Worm (Caenorhabditis elegans): Measurements from ENCODE around the gene E02A10.3.

Gene E02A10.3

DNA sequence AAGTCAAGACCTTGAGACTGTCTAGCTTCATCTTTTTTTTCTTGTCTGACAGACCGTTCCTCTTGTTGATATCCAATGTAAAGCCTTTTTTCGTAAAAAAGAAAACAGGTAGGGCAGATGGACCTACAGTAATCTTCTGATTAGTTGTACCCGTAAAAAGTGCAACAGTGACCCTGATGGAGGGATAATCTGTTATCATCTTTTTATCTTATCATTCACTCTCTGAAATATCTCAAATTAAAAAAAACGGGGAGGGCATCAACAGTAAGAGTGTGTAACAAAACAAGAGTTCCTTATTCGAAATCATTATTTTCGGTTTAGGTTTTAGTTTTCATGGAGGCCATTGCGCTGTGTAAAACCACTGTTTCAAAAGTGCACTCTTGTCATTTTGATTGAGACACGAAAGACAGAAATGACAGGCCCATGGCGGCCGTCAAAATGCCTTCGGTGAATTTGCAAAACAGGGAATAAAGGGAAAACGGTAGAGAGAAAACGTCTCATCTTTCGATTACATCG lies 45.7 kb upstream of the E02A10.3 start:
- TF ChIP-seq dmd-9 (GFP tag; IDR thresholded peaks at IDR 0.05) (no peak), attf-4 (tag; optimal IDR thresholded peaks at IDR 0.05) (no peak), Y105C5A.15 (GFP tag; IDR thresholded peaks at IDR 0.05) (no peak), Y75B8A.6 (GFP tag; IDR thresholded peaks at IDR 0.05) (no peak), hif-1 (tag; optimal IDR thresholded peaks at IDR 0.05) (no peak), mdt-29 (GFP tag; IDR thresholded peaks at IDR 0.05) (no peak), mxl-3 (GFP tag; optimal IDR thresholded peaks at IDR 0.05) (no peak), pqm-1 (tag; optimal IDR thresholded peaks at IDR 0.05) (no peak), ceh-82 (tag; optimal IDR thresholded peaks at IDR 0.05) (no peak), F44E2.7 (GFP tag; IDR thresholded peaks at IDR 0.05) (no peak), nhr-76 (tag; optimal IDR thresholded peaks at IDR 0.05) (no peak), tag-97 (GFP tag; IDR thresholded peaks at IDR 0.05) (no peak), duxl-1 (tag; optimal IDR thresholded peaks at IDR 0.05; ENCODE audit: poor library complexity) (no peak), mxl-2 (GFP tag; conservative IDR thresholded peaks at IDR 0.05) (no peak), nhr-48 (tag; optimal IDR thresholded peaks at IDR 0.05) (peak; percentile 68), egl-43 (GFP tag; IDR thresholded peaks at IDR 0.05) (no peak), snpc-4 (tag; optimal IDR thresholded peaks at IDR 0.05) (no peak), saeg-2 (GFP tag; IDR thresholded peaks at IDR 0.05) (no peak), vab-7 (GFP tag; IDR thresholded peaks at IDR 0.05) (no peak), nhr-42 (GFP tag; IDR thresholded peaks at IDR 0.05) (no peak), lsy-2 (tag; optimal IDR thresholded peaks at IDR 0.05) (peak in 1 of 2 experiments; percentile 46), dmd-6 (GFP tag; IDR thresholded peaks at IDR 0.05) (peak; percentile 49; the same call in 1 of the 2 replicates), php-3 (GFP tag; IDR thresholded peaks at IDR 0.05) (no peak), nhr-10 (tag; optimal IDR thresholded peaks at IDR 0.05) (no peak), hlh-11 (tag; optimal IDR thresholded peaks at IDR 0.05) (peak; percentile 56), spr-1 (tag; optimal IDR thresholded peaks at IDR 0.05) (no peak), unc-62 (GFP tag; optimal IDR thresholded peaks at IDR 0.05 in 1 of 2) (peak in 1 of 2 experiments; percentile 98), unc-62 (tag; optimal IDR thresholded peaks at IDR 0.05) (no peak), daf-8 (GFP tag; IDR thresholded peaks at IDR 0.05) (no peak), F10B5.3 (tag; optimal IDR thresholded peaks at IDR 0.05) (no peak), D1046.2 (GFP tag; IDR thresholded peaks at IDR 0.05) (no peak), mdl-1 (tag; optimal IDR thresholded peaks at IDR 0.05) (no peak), ztf-11 (tag; optimal IDR thresholded peaks at IDR 0.05) (no peak), lin-39 (tag; optimal IDR thresholded peaks at IDR 0.05) (no peak), mep-1 (tag; optimal IDR thresholded peaks at IDR 0.05) (peak; percentile 3), spr-3 (GFP tag; optimal IDR thresholded peaks at IDR 0.05) (no peak), nhr-25 (tag; optimal IDR thresholded peaks at IDR 0.05; ENCODE audit: borderline replicate concordance, insufficient read depth) (peak; percentile 72), ceh-44 (GFP tag; IDR thresholded peaks at IDR 0.05) (no peak), lin-29 (GFP tag; IDR thresholded peaks at IDR 0.05) (no peak), dmd-8 (GFP tag; IDR thresholded peaks at IDR 0.05) (no peak), nhr-77 (tag; optimal IDR thresholded peaks at IDR 0.05) (no peak), nhr-102 (tag; optimal IDR thresholded peaks at IDR 0.05) (no peak), madf-5 (GFP tag; IDR thresholded peaks at IDR 0.05) (no peak), zag-1 (tag; optimal IDR thresholded peaks at IDR 0.05) (no peak), ceh-20 (GFP tag; IDR thresholded peaks at IDR 0.05) (no peak)

All from whole organism, L4 larva.